Fruit fly (Drosophila melanogaster) whole organism, embryonic: ENCODE results near the gene CG3505.

Experiments
- Abd-B ChIP-seq: fragments of 200-800 bp; sonication (Bioruptor generic); optimal IDR thresholded peaks from 2 replicates; lab custom pipeline; 2018; ENCODE audit warnings: missing biosample characterization, mild to moderate bottlenecking, missing genetic modification characterization, moderate library complexity
- Bdp1 ChIP-seq: fragments of 200-800 bp; sonication (Bioruptor generic); optimal IDR thresholded peaks from 3 replicates; lab custom pipeline; 2016; ENCODE audit warnings: missing biosample characterization, missing genetic modification characterization
- Bteb2 ChIP-seq: fragments of 200-800 bp; sonication (Bioruptor generic); optimal IDR thresholded peaks from 2 replicates; lab custom pipeline; 2016; ENCODE audit warnings: missing biosample characterization, missing genetic modification characterization
- CG10274 ChIP-seq: fragments of 200-800 bp; sonication (Bioruptor generic); optimal IDR thresholded peaks from 3 replicates; lab custom pipeline; 2017; ENCODE audit warnings: missing biosample characterization, mild to moderate bottlenecking, missing genetic modification characterization
- CG11560 ChIP-seq: fragments of 200-800 bp; sonication (Bioruptor generic); IDR thresholded peaks from 3 replicates; pipeline ENCODE4 v1.3.6; 2022; ENCODE audit warnings: missing biosample characterization, missing genetic modification characterization
- CG12299 ChIP-seq: fragments of 200-800 bp; sonication (Bioruptor generic); optimal IDR thresholded peaks from 2 replicates; lab custom pipeline; 2018; ENCODE audit warnings: missing biosample characterization, mild to moderate bottlenecking, missing genetic modification characterization
- CG13624 ChIP-seq: fragments of 200-800 bp; sonication (Bioruptor generic); optimal IDR thresholded peaks from 2 replicates; lab custom pipeline; 2016; ENCODE audit warnings: missing biosample characterization, missing genetic modification characterization
- CG13775 ChIP-seq: fragments of 200-800 bp; sonication (Bioruptor generic); optimal IDR thresholded peaks from 3 replicates; lab custom pipeline; 2017; ENCODE audit warnings: missing biosample characterization, mild to moderate bottlenecking, missing genetic modification characterization
- CG14710 ChIP-seq: fragments of 200-800 bp; sonication (Bioruptor generic); optimal IDR thresholded peaks from 3 replicates; lab custom pipeline; 2019; ENCODE audit warnings: missing biosample characterization, mild to moderate bottlenecking, missing genetic modification characterization, moderate library complexity
- CG15011 ChIP-seq: fragments of 200-800 bp; sonication (Bioruptor generic); optimal IDR thresholded peaks from 3 replicates; lab custom pipeline; 2018; ENCODE audit warnings: missing biosample characterization, mild to moderate bottlenecking, missing genetic modification characterization
- CG15073 ChIP-seq: fragments of 200-800 bp; sonication (Bioruptor generic); optimal IDR thresholded peaks from 2 replicates; lab custom pipeline; 2016; ENCODE audit warnings: missing biosample characterization, missing genetic modification characterization
- CG17361 ChIP-seq: fragments of 200-800 bp; sonication (Bioruptor generic); IDR thresholded peaks from 3 replicates; pipeline ENCODE4 v1.3.6; 2022; ENCODE audit warnings: missing biosample characterization, missing genetic modification characterization
- CG18599 ChIP-seq: fragments of 200-800 bp; sonication (Bioruptor generic); optimal IDR thresholded peaks from 3 replicates; lab custom pipeline; 2017; ENCODE audit warnings: missing biosample characterization, missing genetic modification characterization, mild to moderate bottlenecking, moderate library complexity, missing genetic modification reagents
- CG3163 ChIP-seq: fragments of 200-800 bp; sonication (Bioruptor generic); optimal IDR thresholded peaks from 3 replicates; lab custom pipeline; 2016; ENCODE audit warnings: missing biosample characterization, missing genetic modification characterization
- CG32772 ChIP-seq: fragments of 200-800 bp; sonication (Bioruptor generic); IDR thresholded peaks from 2 replicates; pipeline ENCODE4 v1.3.6; 2022; ENCODE audit warnings: missing biosample characterization, missing genetic modification characterization
- CG4282 ChIP-seq: fragments of 200-800 bp; sonication (Bioruptor generic); optimal IDR thresholded peaks from 2 replicates; lab custom pipeline; 2016; ENCODE audit warnings: missing biosample characterization, missing genetic modification characterization
- CG43689 ChIP-seq: fragments of 200-800 bp; sonication (Bioruptor generic); IDR thresholded peaks from 2 replicates; pipeline ENCODE4 v1.3.6; 2022; ENCODE audit warnings: missing biosample characterization, missing genetic modification characterization
- CG7745 ChIP-seq: fragments of 200-800 bp; sonication (Bioruptor generic); optimal IDR thresholded peaks from 2 replicates; lab custom pipeline; 2018; ENCODE audit warnings: missing biosample characterization, mild to moderate bottlenecking, missing genetic modification characterization, moderate library complexity
- CG7987 ChIP-seq: fragments of 200-800 bp; sonication (Bioruptor generic); optimal IDR thresholded peaks from 2 replicates; lab custom pipeline; 2018; ENCODE audit warnings: missing biosample characterization, mild to moderate bottlenecking, missing genetic modification characterization, moderate library complexity
- CG8281 ChIP-seq: fragments of 200-800 bp; sonication (Bioruptor generic); optimal IDR thresholded peaks from 2 replicates; lab custom pipeline; 2018; ENCODE audit warnings: missing biosample characterization, mild to moderate bottlenecking, missing genetic modification characterization, moderate library complexity
- D ChIP-seq, 2 experiments: fragments of 200-800 bp in 1 of 2; fragments of >200 bp in 1 of 2; sonication (Bioruptor generic) in 1 of 2; optimal IDR thresholded peaks; 2 replicates in 1 of 2; 3 replicates in 1 of 2; lab custom pipeline; 2017; ENCODE audit warnings: mild to moderate bottlenecking in 1 of 2, missing biosample characterization in 1 of 2, missing genetic modification characterization in 1 of 2, missing genetic modification reagents in 1 of 2
- Dbx ChIP-seq: fragments of 200-800 bp; sonication (Bioruptor generic); IDR thresholded peaks from 3 replicates; pipeline ENCODE4 v1.3.6; 2022; ENCODE audit warnings: missing biosample characterization, missing genetic modification characterization
- Doc2 ChIP-seq: fragments of 200-800 bp; sonication (Bioruptor generic); IDR thresholded peaks from 2 replicates; pipeline ENCODE4 v1.3.6; 2022; ENCODE audit warnings: missing biosample characterization, missing genetic modification characterization
- Fer1 ChIP-seq: fragments of 200-800 bp; sonication (Bioruptor generic); optimal IDR thresholded peaks from 2 replicates; lab custom pipeline; 2017; ENCODE audit warnings: missing biosample characterization, mild to moderate bottlenecking, missing genetic modification characterization
- HLH4C ChIP-seq: fragments of 200-800 bp; sonication (Bioruptor generic); IDR thresholded peaks from 3 replicates; pipeline ENCODE4 v1.3.6; 2022; ENCODE audit warnings: missing biosample characterization, missing genetic modification characterization; ENCODE audit not compliant: partially characterized antibody
- Meics ChIP-seq: fragments of 200-800 bp; sonication (Bioruptor generic); optimal IDR thresholded peaks from 2 replicates; lab custom pipeline; 2017; ENCODE audit warnings: missing biosample characterization, mild to moderate bottlenecking, missing genetic modification characterization
- NFAT ChIP-seq: fragments of 200-800 bp; sonication (Bioruptor generic); IDR thresholded peaks from 2 replicates; pipeline ENCODE4 v1.3.6; 2022; ENCODE audit warnings: missing biosample characterization, missing genetic modification characterization
- NK7.1 ChIP-seq: fragments of 200-800 bp; sonication (Bioruptor generic); optimal IDR thresholded peaks from 3 replicates; lab custom pipeline; 2016; ENCODE audit warnings: missing biosample characterization, missing genetic modification characterization
- Poxn ChIP-seq: fragments of 200-800 bp; sonication (Bioruptor generic); IDR thresholded peaks from 2 replicates; pipeline ENCODE4 v1.3.6; 2022; ENCODE audit warnings: missing biosample characterization, missing genetic modification characterization
- Six4 ChIP-seq: fragments of 200-800 bp; sonication (Bioruptor generic); optimal IDR thresholded peaks from 2 replicates; lab custom pipeline; 2016; ENCODE audit warnings: missing biosample characterization, missing genetic modification characterization
- Sox100B ChIP-seq: fragments of 200-800 bp; sonication (Bioruptor generic); optimal IDR thresholded peaks from 3 replicates; lab custom pipeline; 2018; ENCODE audit warnings: missing biosample characterization, mild to moderate bottlenecking, missing genetic modification characterization
- Spps ChIP-seq: fragments of 200-800 bp; sonication (Bioruptor generic); optimal IDR thresholded peaks from 2 replicates; lab custom pipeline; 2018; ENCODE audit warnings: missing biosample characterization, mild to moderate bottlenecking, missing genetic modification characterization
- Trl ChIP-seq, 3 experiments: fragments of >200 bp in 2 of 3; fragments of 200-800 bp in 1 of 3; sonication (Bioruptor generic) in 1 of 3; optimal IDR thresholded peaks; 2 replicates in 1 of 3; 3 replicates in 2 of 3; lab custom pipeline; 2016 to 2017; ENCODE audit warnings: missing biosample characterization in 1 of 3, missing genetic modification characterization in 1 of 3
- Xrp1 ChIP-seq: fragments of 200-800 bp; sonication (Bioruptor generic); IDR thresholded peaks from 2 replicates; pipeline ENCODE4 v1.3.6; 2022; ENCODE audit warnings: missing biosample characterization, missing genetic modification characterization
- ap ChIP-seq: fragments of 200-800 bp; sonication (Bioruptor generic); IDR thresholded peaks from 2 replicates; pipeline ENCODE4 v1.3.6; 2022; ENCODE audit warnings: missing biosample characterization, missing genetic modification characterization
- eyg ChIP-seq: fragments of 200-800 bp; sonication (Bioruptor generic); optimal IDR thresholded peaks from 3 replicates; lab custom pipeline; 2016; ENCODE audit warnings: missing biosample characterization, missing genetic modification characterization
- fu2 ChIP-seq: fragments of 200-800 bp; sonication (Bioruptor generic); optimal IDR thresholded peaks from 2 replicates; lab custom pipeline; 2016; ENCODE audit warnings: missing biosample characterization, missing genetic modification characterization
- hb ChIP-seq: fragments of 200-800 bp; sonication (Bioruptor generic); IDR thresholded peaks from 3 replicates; pipeline ENCODE4 v1.3.6; 2022; ENCODE audit warnings: missing biosample characterization, missing genetic modification characterization; ENCODE audit not compliant: partially characterized antibody
- jing ChIP-seq: fragments of 200-800 bp; sonication (Bioruptor generic); optimal IDR thresholded peaks from 2 replicates; lab custom pipeline; 2018; ENCODE audit warnings: missing biosample characterization, mild to moderate bottlenecking, missing genetic modification characterization
- lola ChIP-seq, 3 experiments: fragments of >200 bp in 2 of 3; fragments of 200-800 bp in 1 of 3; sonication (Bioruptor generic) in 1 of 3; optimal IDR thresholded peaks; 2 replicates each; lab custom pipeline; 2017 to 2019; ENCODE audit warnings: missing biosample characterization in 3 of 3, missing genetic modification characterization in 3 of 3, mild to moderate bottlenecking in 1 of 3, moderate library complexity in 1 of 3
- maf-S ChIP-seq: fragments of 200-800 bp; sonication (Bioruptor generic); optimal IDR thresholded peaks from 2 replicates; lab custom pipeline; 2016; ENCODE audit warnings: missing biosample characterization, missing genetic modification characterization
- nmo ChIP-seq: fragments of 200-800 bp; sonication (Bioruptor generic); optimal IDR thresholded peaks from 2 replicates; lab custom pipeline; 2018; ENCODE audit warnings: missing biosample characterization, mild to moderate bottlenecking, missing genetic modification characterization, moderate library complexity
- otp ChIP-seq: fragments of 200-800 bp; sonication (Bioruptor generic); IDR thresholded peaks from 3 replicates; pipeline ENCODE4, ENCODE4 v1.3.6; 2022; ENCODE audit warnings: missing biosample characterization, missing genetic modification characterization
- pnt ChIP-seq: fragments of 200-800 bp; sonication (Bioruptor generic); optimal IDR thresholded peaks from 3 replicates; lab custom pipeline; 2016; ENCODE audit warnings: missing biosample characterization, missing genetic modification characterization
- sd ChIP-seq: fragments of 200-800 bp; sonication (Bioruptor generic); optimal IDR thresholded peaks from 3 replicates; lab custom pipeline; 2018; ENCODE audit warnings: missing biosample characterization, mild to moderate bottlenecking, missing genetic modification characterization, moderate library complexity
- sisA ChIP-seq: fragments of 200-800 bp; sonication (Bioruptor generic); IDR thresholded peaks from 2 replicates; pipeline ENCODE4 v1.3.6; 2022; ENCODE audit warnings: missing biosample characterization, missing genetic modification characterization
- stwl ChIP-seq: fragments of 200-800 bp; sonication (Bioruptor generic); optimal IDR thresholded peaks from 3 replicates; lab custom pipeline; 2018; ENCODE audit warnings: missing biosample characterization, mild to moderate bottlenecking, missing genetic modification characterization, moderate library complexity
- twi ChIP-seq: fragments of 200-800 bp; optimal IDR thresholded peaks from 2 replicates; lab custom pipeline; 2019; ENCODE audit warnings: missing biosample characterization, mild to moderate bottlenecking, missing genetic modification characterization, moderate library complexity
- usp ChIP-seq: fragments of >200 bp; optimal IDR thresholded peaks from 2 replicates; lab custom pipeline; 2017; ENCODE audit warnings: missing biosample characterization, missing genetic modification characterization
- zen ChIP-seq: fragments of 200-800 bp; sonication (Bioruptor generic); optimal IDR thresholded peaks from 3 replicates; lab custom pipeline; 2018; ENCODE audit warnings: missing biosample characterization, mild to moderate bottlenecking, missing genetic modification characterization, moderate library complexity

CG3505 gene

dm6 chr3R:14674762-14675161 lies 17.5 kb downstream of the CG3505 start (continued):
- TF ChIP-seq CG13624 (GFP tag; lab: Kevin White, UChicago) (no peak), CG12299 (tag; lab: Kevin White, UChicago) (no peak), Spps (tag; lab: Kevin White, UChicago) (peak; percentile 73), D (optimal IDR thresholded peaks at IDR 0.05; lab: Kevin White, UChicago) (no peak), D (GFP tag; optimal IDR thresholded peaks at IDR 0.05; lab: Kevin White, UChicago) (peak; percentile 69), NFAT (GFP tag; lab: Robert Waterston, UW) (no peak), sisA (peak; percentile 66), Bdp1 (GFP tag; lab: Kevin White, UChicago) (peak; percentile 22), fu2 (no peak), CG15011 (GFP tag; lab: Kevin White, UChicago) (peak; percentile 17), NK7.1 (no peak), Sox100B (GFP tag; lab: Kevin White, UChicago) (peak; percentile 49), CG10274 (GFP tag; lab: Kevin White, UChicago) (no peak), sd (no peak), otp (peak; percentile 73), CG43689 (no peak), eyg (GFP tag; lab: Kevin White, UChicago) (no peak), zen (tag; lab: Kevin White, UChicago) (peak; percentile 94), CG7987 (GFP tag; lab: Kevin White, UChicago) (no peak), CG14710 (tag; lab: Kevin White, UChicago) (peak; percentile 82), lola (GFP tag; optimal IDR thresholded peaks at IDR 0.05; lab: Kevin White, UChicago) (peak in 1 of 3 experiments; percentile 81), pnt (GFP tag; lab: Kevin White, UChicago) (peak; percentile 14), CG32772 (GFP tag; lab: Robert Waterston, UW) (no peak), hb (GFP tag; lab: Robert Waterston, UW) (no peak), CG11560 (tag; lab: Robert Waterston, UW) (no peak), twi (peak; percentile 84), stwl (tag; lab: Kevin White, UChicago) (peak; percentile 53), HLH4C (GFP tag; lab: Robert Waterston, UW) (no peak), Xrp1 (GFP tag; lab: Robert Waterston, UW) (peak; percentile 93), Doc2 (no peak), Trl (optimal IDR thresholded peaks at IDR 0.05; lab: Kevin White, UChicago) (no peak), Trl (GFP tag; optimal IDR thresholded peaks at IDR 0.05; lab: Kevin White, UChicago) (no peak), Meics (GFP tag; lab: Kevin White, UChicago) (no peak), maf-S (GFP tag; lab: Kevin White, UChicago) (no peak), Bteb2 (no peak), CG17361 (GFP tag; lab: Robert Waterston, UW) (peak; percentile 75), ap (GFP tag; lab: Robert Waterston, UW) (0 out of 2 replicates have a peak, but pooled peaks have one; percentile 17), Six4 (GFP tag; lab: Kevin White, UChicago) (peak; percentile 82), CG15073 (GFP tag; lab: Kevin White, UChicago) (no peak), Abd-B (GFP tag; lab: Kevin White, UChicago) (peak; percentile 21), CG3163 (no peak), CG18599 (GFP tag; lab: Kevin White, UChicago) (peak; percentile 25), Poxn (GFP tag; lab: Robert Waterston, UW) (no peak), Fer1 (peak; percentile 1), CG8281 (no peak), CG7745 (no peak), jing (GFP tag; lab: Kevin White, UChicago) (peak; percentile 21), usp (no peak), CG4282 (GFP tag; lab: Kevin White, UChicago) (no peak), nmo (peak; percentile 84), CG13775 (GFP tag; lab: Kevin White, UChicago) (peak; percentile 65), Dbx (no peak)
